Fruit fly (Drosophila melanogaster) whole organism, adult: ENCODE measurements around the gene CG45413.

Source experiments
- CG11617 ChIP-seq: fragments of 200-800 bp; sonication (Bioruptor generic); optimal IDR thresholded peaks from 2 replicates; lab custom pipeline; 2017; ENCODE audit warnings: mild to moderate bottlenecking, missing biosample characterization, missing genetic modification reagents, missing genetic modification characterization
- CG12768 ChIP-seq: fragments of 200-800 bp; sonication (Bioruptor generic); optimal IDR thresholded peaks from 2 replicates; lab custom pipeline; 2017; ENCODE audit warnings: missing biosample characterization, missing genetic modification characterization, mild to moderate bottlenecking, moderate library complexity, missing genetic modification reagents
- CG14711 ChIP-seq: fragments of 200-800 bp; sonication (Bioruptor generic); optimal IDR thresholded peaks from 2 replicates; lab custom pipeline; 2018; ENCODE audit warnings: missing biosample characterization, mild to moderate bottlenecking, missing genetic modification characterization, moderate library complexity
- CG1620 ChIP-seq: fragments of 200-800 bp; sonication (Bioruptor generic); optimal IDR thresholded peaks from 2 replicates; lab custom pipeline; 2016; ENCODE audit warnings: missing biosample characterization, missing genetic modification characterization
- CG33017 ChIP-seq: fragments of 200-800 bp; sonication (Bioruptor generic); optimal IDR thresholded peaks from 2 replicates; lab custom pipeline; 2018; ENCODE audit warnings: missing biosample characterization, mild to moderate bottlenecking, missing genetic modification characterization, moderate library complexity
- CG5204 ChIP-seq: fragments of 200-800 bp; sonication (Bioruptor generic); optimal IDR thresholded peaks from 2 replicates; lab custom pipeline; 2016; ENCODE audit warnings: missing biosample characterization, missing genetic modification characterization
- CG7045 ChIP-seq: fragments of 200-800 bp; sonication (Bioruptor generic); optimal IDR thresholded peaks from 2 replicates; lab custom pipeline; 2017; ENCODE audit warnings: missing biosample characterization, mild to moderate bottlenecking, missing genetic modification characterization
- CG7101 ChIP-seq: fragments of 200-800 bp; sonication (Bioruptor generic); optimal IDR thresholded peaks from 2 replicates; lab custom pipeline; 2018; ENCODE audit warnings: missing biosample characterization, mild to moderate bottlenecking, missing genetic modification characterization, moderate library complexity
- Clk ChIP-seq: fragments of 200-800 bp; sonication (Bioruptor generic); optimal IDR thresholded peaks from 2 replicates; lab custom pipeline; 2017; ENCODE audit warnings: missing biosample characterization, missing genetic modification characterization
- Crg-1 ChIP-seq: fragments of 200-800 bp; sonication (Bioruptor generic); optimal IDR thresholded peaks from 2 replicates; lab custom pipeline; 2016; ENCODE audit warnings: missing biosample characterization, missing genetic modification characterization
- Hr96 ChIP-seq: fragments of 200-800 bp; sonication (Bioruptor generic); optimal IDR thresholded peaks from 2 replicates; lab custom pipeline; 2016; ENCODE audit warnings: missing biosample characterization, missing genetic modification characterization
- Mnt ChIP-seq: fragments of 200-800 bp; sonication (Bioruptor generic); optimal IDR thresholded peaks from 2 replicates; lab custom pipeline; 2016; ENCODE audit warnings: missing biosample characterization, mild to moderate bottlenecking, missing genetic modification characterization
- bab1 ChIP-seq: fragments of 200-800 bp; sonication (Bioruptor generic); optimal IDR thresholded peaks from 3 replicates; lab custom pipeline; 2019; ENCODE audit warnings: missing biosample characterization, mild to moderate bottlenecking, missing genetic modification characterization, moderate library complexity
- cic ChIP-seq: fragments of 200-800 bp; sonication (Bioruptor generic); optimal IDR thresholded peaks from 2 replicates; lab custom pipeline; 2017; ENCODE audit warnings: missing biosample characterization, mild to moderate bottlenecking, missing genetic modification characterization, moderate library complexity
- cnc ChIP-seq, 2 experiments: fragments of >200 bp; optimal IDR thresholded peaks; 2 replicates each; lab custom pipeline; 2017
- kay ChIP-seq: fragments of 200-800 bp; sonication (Bioruptor generic); peaks from one replicate; lab custom pipeline; 2016; ENCODE audit warnings: missing biosample characterization, missing genetic modification characterization, borderline replicate concordance
- ovo ChIP-seq: fragments of 200-800 bp; sonication (Bioruptor generic); optimal IDR thresholded peaks from 2 replicates; lab custom pipeline; 2016; ENCODE audit warnings: missing biosample characterization, missing genetic modification characterization
- pad ChIP-seq: fragments of 200-800 bp; sonication (Bioruptor generic); optimal IDR thresholded peaks from 3 replicates; lab custom pipeline; 2017; ENCODE audit warnings: missing biosample characterization, missing genetic modification characterization, mild to moderate bottlenecking, moderate library complexity, missing genetic modification reagents
- tj ChIP-seq: fragments of 200-800 bp; sonication (Bioruptor generic); optimal IDR thresholded peaks from 3 replicates; lab custom pipeline; 2017; ENCODE audit warnings: missing biosample characterization, mild to moderate bottlenecking, missing genetic modification characterization, moderate library complexity
- toe ChIP-seq: fragments of 200-800 bp; sonication (Bioruptor generic); optimal IDR thresholded peaks from 2 replicates; lab custom pipeline; 2016; ENCODE audit warnings: missing biosample characterization, missing genetic modification characterization

Gene CG45413

DNA sequence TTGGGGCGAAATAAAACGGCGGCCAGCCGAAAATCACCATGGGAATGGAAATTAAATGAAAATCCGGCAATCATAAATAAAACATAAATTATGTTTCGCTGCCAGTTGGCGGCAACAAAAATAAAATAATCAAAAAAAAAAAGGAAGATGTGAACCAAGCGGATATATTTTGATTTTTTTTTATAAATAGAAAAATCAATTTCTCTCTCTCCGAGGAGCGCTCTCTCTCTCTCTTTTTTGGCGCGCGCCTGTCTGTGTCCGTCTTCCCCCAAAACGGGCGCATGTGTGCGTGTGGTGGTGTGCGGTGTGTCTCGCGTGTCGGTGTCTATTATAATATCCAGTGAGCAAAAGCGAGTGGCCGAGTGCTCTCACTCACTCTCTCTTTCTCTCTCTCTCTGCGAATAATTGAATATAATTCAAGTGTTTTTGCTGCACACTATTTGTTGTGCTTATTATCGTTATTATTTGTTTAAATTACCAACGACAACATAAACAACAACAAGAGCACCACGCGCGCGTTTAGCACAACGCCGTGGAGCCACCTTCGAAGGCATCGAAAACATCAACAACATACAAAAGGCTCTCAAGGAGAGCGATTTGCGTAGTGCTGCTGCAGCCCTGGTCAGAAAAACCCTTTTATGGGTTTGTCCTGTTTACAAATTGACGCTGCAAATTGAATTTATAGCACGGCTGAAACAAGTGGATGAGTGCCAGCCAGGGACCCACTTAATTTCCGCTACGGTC, 11.6 kb upstream of the CG45413 start:
- TF ChIP-seq cnc (optimal IDR thresholded peaks at IDR 0.05; lab: Kevin White, UChicago) (no peak), CG7101 (tag; lab: Kevin White, UChicago) (no peak), toe (no peak), CG5204 (no peak), CG1620 (GFP tag; lab: Kevin White, UChicago) (no peak), cic (no peak), pad (no peak), ovo (GFP tag; lab: Kevin White, UChicago) (no peak), Mnt (no peak), tj (no peak)

DNA sequence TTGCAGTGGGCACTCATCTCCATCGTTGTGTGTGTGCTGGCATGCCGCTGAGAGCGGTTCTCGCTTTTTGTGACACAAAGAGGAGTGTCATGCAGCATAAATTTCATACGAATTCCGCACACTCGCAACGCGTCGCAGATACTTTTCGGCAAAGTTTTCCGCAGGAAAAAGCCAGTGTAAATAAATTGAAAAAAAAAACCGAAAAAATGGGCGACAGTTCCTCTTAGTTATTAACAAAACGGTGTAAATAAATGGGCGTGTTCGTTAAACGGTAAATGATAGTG, 11.0 kb upstream of the CG45413 start, which contains the start of gene tow:
Gene tow, plus strand, starts transcription at position 26 of the 284 bp plus-strand sequence.
- TF ChIP-seq Clk (no peak), Mnt (no peak), CG5204 (no peak), bab1 (GFP tag; lab: Kevin White, UChicago) (no peak)

DNA sequence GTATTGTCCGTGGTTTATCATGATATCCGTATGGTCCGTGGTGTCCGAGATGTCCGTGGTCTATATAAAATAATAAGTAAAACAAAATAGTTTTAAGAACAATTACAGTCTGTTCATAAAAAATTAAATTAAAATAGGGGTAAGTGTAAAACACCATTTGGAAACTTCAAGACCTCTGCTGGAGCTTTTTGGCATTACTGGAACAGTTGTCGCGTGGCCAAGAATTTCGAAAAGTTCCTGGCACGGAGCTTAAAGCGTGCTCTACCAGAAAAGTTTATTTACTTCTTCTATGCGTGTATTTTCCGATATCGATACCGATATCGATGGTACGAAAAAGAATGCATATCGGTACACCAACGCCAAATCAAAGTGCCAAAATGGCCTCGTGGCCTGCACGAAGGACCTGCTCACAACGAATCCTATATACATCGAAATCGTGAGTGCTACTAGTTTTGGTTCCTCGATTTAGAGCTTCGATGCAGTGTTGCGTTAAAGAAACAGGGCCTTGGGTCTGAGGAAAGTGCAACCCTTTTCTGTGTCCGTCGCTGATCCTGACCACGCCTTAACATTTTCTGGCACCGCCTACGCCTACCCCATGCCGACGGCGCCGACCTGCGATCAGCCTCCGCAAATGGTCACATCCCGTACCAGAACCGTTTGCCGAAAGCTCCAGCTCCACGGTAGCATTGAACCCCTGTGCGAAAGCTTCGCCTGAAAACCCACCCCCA, 10.5 kb upstream of the CG45413 start:
- TF ChIP-seq Hr96 (GFP tag; lab: Kevin White, UChicago): peak; percentile 2
- no peak for TF ChIP-seq cnc (optimal IDR thresholded peaks at IDR 0.05; lab: Kevin White, UChicago)

DNA sequence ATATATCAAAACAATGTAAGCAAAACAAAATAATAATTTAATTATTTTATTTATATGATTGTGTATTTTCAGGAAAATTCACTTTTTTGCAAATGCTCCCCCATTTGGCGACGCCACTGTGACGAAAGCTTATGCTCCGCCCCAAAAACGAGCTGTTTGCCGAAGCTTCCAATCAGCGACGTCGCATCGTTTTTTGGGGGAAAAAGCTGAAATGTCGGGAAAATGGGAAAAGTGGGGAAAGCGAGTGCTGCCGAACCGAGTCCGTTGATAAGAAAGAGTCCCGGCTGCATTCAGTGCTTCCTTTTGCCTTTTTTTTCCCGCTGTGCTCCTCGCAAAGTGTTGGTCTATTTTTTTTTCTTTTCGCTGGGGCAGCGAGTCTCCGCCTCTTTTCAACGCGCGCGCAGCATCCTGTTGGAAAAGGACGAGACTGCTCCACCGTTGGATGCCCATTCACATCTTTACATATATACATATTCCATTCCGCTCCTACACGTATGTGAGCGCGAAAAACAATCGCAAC, 3.1 kb upstream of the CG45413 start:
- no peak for TF ChIP-seq CG12768 (GFP tag; lab: Kevin White, UChicago)
- TF ChIP-seq CG7045 (GFP tag; lab: Kevin White, UChicago): no peak
- no peak for TF ChIP-seq pad
- no peak for TF ChIP-seq toe
- no peak for TF ChIP-seq ovo (GFP tag; lab: Kevin White, UChicago)
- TF ChIP-seq CG14711 (tag; lab: Kevin White, UChicago): no peak
- TF ChIP-seq cic: no peak
- TF ChIP-seq CG5204: no peak
- TF ChIP-seq Crg-1: no peak

DNA sequence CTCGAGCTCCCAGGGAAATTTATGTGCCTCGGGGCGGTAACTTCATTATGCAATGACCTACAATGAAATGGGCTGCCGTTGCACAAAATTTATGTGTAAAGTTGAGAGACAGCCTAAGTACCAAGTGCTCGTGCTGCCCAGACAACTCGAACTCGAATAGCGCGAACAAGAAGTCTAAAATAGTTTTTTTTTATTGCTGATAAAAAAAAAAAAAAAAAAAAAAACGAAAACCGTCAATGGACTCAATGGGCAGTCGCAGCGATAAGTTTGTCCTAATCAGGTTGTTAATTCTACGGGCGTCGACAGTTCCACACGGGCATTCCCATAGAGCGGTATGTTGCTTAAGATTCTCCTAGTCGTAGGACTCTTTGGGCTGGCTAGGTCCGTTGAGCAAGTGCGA, 876 bp upstream of the CG45413 start, which contains the start of gene CG14820:
Gene CG14820, plus strand, starts transcription at position 301 of the 400 bp plus-strand sequence.
- TF ChIP-seq pad (no peak), CG11617 (GFP tag; lab: Kevin White, UChicago) (peak; percentile 6)

DNA sequence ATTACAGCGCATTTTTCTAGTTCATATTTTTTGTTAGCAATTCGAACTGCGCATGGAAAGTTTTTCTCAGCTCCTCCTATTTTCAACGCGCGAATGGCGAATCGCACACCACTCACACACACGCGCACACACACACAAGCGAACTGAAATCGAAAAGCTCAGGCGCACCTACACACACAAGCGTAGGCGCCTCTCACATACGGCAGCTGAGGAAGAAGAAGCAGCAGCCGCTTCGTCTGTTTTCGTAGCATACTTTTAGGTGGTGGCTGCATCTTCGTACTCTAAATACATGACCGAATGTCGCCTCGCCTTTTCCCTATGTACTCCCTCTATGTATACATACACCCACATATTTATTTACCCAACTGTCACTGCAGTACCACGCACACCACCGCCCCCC, 5.9 kb downstream of the CG45413 start:
- no peak for TF ChIP-seq CG7045 (GFP tag; lab: Kevin White, UChicago)
- no peak for TF ChIP-seq CG33017 (tag; lab: Kevin White, UChicago)
- no peak for TF ChIP-seq tj
- no peak for TF ChIP-seq bab1 (GFP tag; lab: Kevin White, UChicago)
- no peak for TF ChIP-seq CG1620 (GFP tag; lab: Kevin White, UChicago)
- no peak for TF ChIP-seq Crg-1
- TF ChIP-seq cic: no peak
- no peak for TF ChIP-seq CG11617 (GFP tag; lab: Kevin White, UChicago)
- TF ChIP-seq Clk: no peak
- no peak for TF ChIP-seq CG14711 (tag; lab: Kevin White, UChicago)
- TF ChIP-seq cnc (optimal IDR thresholded peaks at IDR 0.05; lab: Kevin White, UChicago): no peak
- no peak for TF ChIP-seq Hr96 (GFP tag; lab: Kevin White, UChicago)
- no peak for TF ChIP-seq kay (GFP tag; lab: Kevin White, UChicago)
- no peak for TF ChIP-seq CG5204
- TF ChIP-seq toe: no peak

DNA sequence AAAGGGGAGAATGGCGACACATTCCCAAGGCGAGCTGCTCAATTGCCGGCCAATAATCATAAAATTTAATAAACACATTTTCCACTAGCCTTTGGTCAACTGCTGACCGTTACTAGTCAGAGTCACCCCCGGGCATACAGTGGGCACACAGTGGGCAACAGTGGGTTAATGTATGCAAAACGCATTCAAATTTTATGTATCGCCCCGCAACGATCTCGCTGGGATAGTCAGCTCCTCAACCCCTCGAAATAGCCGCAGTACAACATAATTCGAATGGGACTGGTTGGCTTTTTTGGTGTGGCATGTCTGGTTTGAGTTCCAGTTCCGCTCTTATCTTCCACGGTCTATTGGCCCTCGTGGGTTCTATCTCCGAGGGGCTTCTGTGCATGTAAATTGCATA, 12.5 kb downstream of the CG45413 start:
- no peak for TF ChIP-seq cic
- no peak for TF ChIP-seq tj
- no peak for TF ChIP-seq Clk
- no peak for TF ChIP-seq CG11617 (GFP tag; lab: Kevin White, UChicago)
- TF ChIP-seq CG1620 (GFP tag; lab: Kevin White, UChicago): no peak
- TF ChIP-seq CG14711 (tag; lab: Kevin White, UChicago): no peak
- TF ChIP-seq ovo (GFP tag; lab: Kevin White, UChicago): no peak
- TF ChIP-seq Hr96 (GFP tag; lab: Kevin White, UChicago): no peak
- TF ChIP-seq Crg-1: no peak
- TF ChIP-seq CG33017 (tag; lab: Kevin White, UChicago): no peak
- no peak for TF ChIP-seq toe
- TF ChIP-seq CG12768 (GFP tag; lab: Kevin White, UChicago): no peak
- TF ChIP-seq pad: no peak
- TF ChIP-seq CG7045 (GFP tag; lab: Kevin White, UChicago): no peak
- no peak for TF ChIP-seq bab1 (GFP tag; lab: Kevin White, UChicago)
- no peak for TF ChIP-seq CG7101 (tag; lab: Kevin White, UChicago)
- TF ChIP-seq kay (GFP tag; lab: Kevin White, UChicago): no peak
- no peak for TF ChIP-seq cnc (optimal IDR thresholded peaks at IDR 0.05; lab: Kevin White, UChicago)
- TF ChIP-seq CG5204: no peak
- no peak for TF ChIP-seq Mnt
